Fruit fly (Drosophila melanogaster): ENCODE results near the gene Septin2.

DNA sequence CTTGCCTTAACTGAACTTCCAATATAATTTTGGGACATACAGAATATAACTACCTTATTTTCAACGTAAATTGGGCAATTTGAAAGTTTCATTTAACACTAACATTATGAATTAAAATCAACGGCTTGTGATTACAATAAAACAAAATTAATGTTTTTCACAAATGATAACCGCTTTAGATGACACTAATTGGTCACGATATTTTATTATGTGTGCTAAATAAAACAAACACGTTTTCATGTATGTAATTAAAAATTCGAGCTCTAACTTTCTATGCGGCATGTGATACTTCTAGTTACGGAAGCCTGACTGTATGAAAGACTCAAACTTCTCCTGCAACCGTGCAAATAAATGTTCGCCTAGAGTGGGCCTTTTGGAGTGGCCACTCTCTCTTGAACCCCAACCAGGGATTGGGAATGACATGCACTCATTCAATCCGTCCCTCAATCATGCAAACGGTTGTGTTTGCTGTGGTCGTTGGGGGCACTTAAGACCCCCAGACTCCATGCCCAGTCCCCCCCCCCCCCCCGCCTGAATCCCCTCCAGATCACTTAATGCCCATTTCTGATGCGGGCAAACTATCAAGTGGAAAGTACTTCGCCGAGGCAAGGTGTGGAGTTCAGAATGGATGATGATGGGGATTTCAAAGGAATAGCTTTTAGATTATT is 7.1 kb upstream of the Septin2 start:
- TF ChIP-seq psq (optimal IDR thresholded peaks at IDR 0.05) (no peak), pan (optimal IDR thresholded peaks at IDR 0.05) (no peak), usp (GFP tag; optimal IDR thresholded peaks at IDR 0.05) (no peak), CG8478 (optimal IDR thresholded peaks at IDR 0.05) (no peak)

Measured in whole organism.